Worm (Caenorhabditis elegans) whole organism, young adult: ENCODE data around the gene col-116.

Source experiments
- C06A6.2 ChIP-seq: fragments of 200-800 bp; sonication (Bioruptor generic); conservative IDR thresholded peaks from 2 replicates; pipeline ENCODE4 v1.3.6; 2022; ENCODE audit warnings: missing genetic modification characterization, missing compliant biosample characterization
- C17E4.6 ChIP-seq: fragments of 200-800 bp; sonication (Bioruptor generic); IDR thresholded peaks from 2 replicates; pipeline ENCODE4 v1.3.6; 2022; ENCODE audit warnings: missing genetic modification reagents, missing genetic modification characterization, missing compliant biosample characterization
- D2030.7 ChIP-seq: fragments of 200-800 bp; sonication (Bioruptor generic); IDR thresholded peaks from 2 replicates; pipeline ENCODE4 v1.3.6; 2022; ENCODE audit warnings: missing genetic modification reagents, missing genetic modification characterization, missing compliant biosample characterization
- F37B4.10 ChIP-seq: fragments of 200-800 bp; sonication (Bioruptor generic); IDR thresholded peaks from 2 replicates; pipeline ENCODE4 v1.3.6; 2022; ENCODE audit warnings: missing genetic modification characterization, missing compliant biosample characterization
- F39B2.1 ChIP-seq: fragments of 200-800 bp; sonication (Bioruptor generic); IDR thresholded peaks from 2 replicates; pipeline ENCODE4 v1.3.6; 2022; ENCODE audit warnings: missing genetic modification reagents, missing genetic modification characterization, missing compliant biosample characterization
- F49E8.2 ChIP-seq: sonication (generic microtip); optimal IDR thresholded peaks from 3 replicates; lab custom pipeline; 2017; ENCODE audit warnings: missing genetic modification characterization, mild to moderate bottlenecking, missing compliant biosample characterization, antibody characterized with exemption, moderate library complexity; ENCODE audit not compliant: insufficient read depth
- F55B11.4 ChIP-seq: sonication (generic microtip); optimal IDR thresholded peaks from 2 replicates; lab custom pipeline; 2016; ENCODE audit warnings: missing compliant biosample characterization, missing genetic modification characterization, borderline replicate concordance; ENCODE audit not compliant: insufficient read depth
- F57A8.1 ChIP-seq: fragments of 200-800 bp; sonication (Bioruptor generic); optimal IDR thresholded peaks from 2 replicates; lab custom pipeline; 2018; ENCODE audit warnings: mild to moderate bottlenecking, missing genetic modification characterization, moderate library complexity, missing compliant biosample characterization
- K11D2.4 ChIP-seq: fragments of 200-800 bp; sonication (Bioruptor generic); IDR thresholded peaks from 2 replicates; pipeline ENCODE4 v1.3.6; 2022; ENCODE audit warnings: missing genetic modification reagents, missing genetic modification characterization, missing compliant biosample characterization
- Y53F4B.3 ChIP-seq: fragments of 200-800 bp; sonication (Bioruptor generic); IDR thresholded peaks from 2 replicates; pipeline ENCODE4 v1.3.6; 2022; ENCODE audit warnings: missing genetic modification reagents, missing genetic modification characterization, missing compliant biosample characterization
- Y53G8AR.9 ChIP-seq: fragments of 200-800 bp; sonication (Bioruptor generic); conservative IDR thresholded peaks from 2 replicates; pipeline ENCODE4 v1.3.6; 2022; ENCODE audit warnings: missing genetic modification reagents, missing genetic modification characterization, missing compliant biosample characterization
- Y67H2A.10 ChIP-seq: fragments of 200-800 bp; sonication (Bioruptor generic); conservative IDR thresholded peaks from 2 replicates; pipeline ENCODE4 v1.3.6; 2022; ENCODE audit warnings: missing genetic modification reagents, missing genetic modification characterization, missing compliant biosample characterization
- Y95B8A.8 ChIP-seq: fragments of 200-800 bp; sonication (Bioruptor generic); IDR thresholded peaks from 2 replicates; pipeline ENCODE4 v1.3.6; 2022; ENCODE audit warnings: missing genetic modification reagents, missing genetic modification characterization, missing compliant biosample characterization
- ZK185.1 ChIP-seq: sonication (generic microtip); optimal IDR thresholded peaks from 2 replicates; lab custom pipeline; 2016; ENCODE audit warnings: mild to moderate bottlenecking, missing genetic modification characterization, missing compliant biosample characterization; ENCODE audit not compliant: poor library complexity, severe bottlenecking
- aptf-3 ChIP-seq: fragments of 200-800 bp; sonication (Bioruptor generic); IDR thresholded peaks from 2 replicates; pipeline ENCODE4 v1.3.6; 2022; ENCODE audit warnings: missing genetic modification characterization, missing compliant biosample characterization
- attf-5 ChIP-seq: fragments of 200-800 bp; sonication (Bioruptor generic); optimal IDR thresholded peaks from 2 replicates; lab custom pipeline; 2018; ENCODE audit warnings: mild to moderate bottlenecking, missing genetic modification characterization, missing compliant biosample characterization
- cebp-1 ChIP-seq, 2 experiments: fragments of 200-800 bp in 1 of 2; sonication (Bioruptor generic) in 1 of 2; sonication (generic microtip) in 1 of 2; IDR thresholded peaks in 1 of 2; optimal IDR thresholded peaks in 1 of 2; 2 replicates each; pipeline versions ENCODE4 v1.3.6 to Lab custom; 2017 to 2022; ENCODE audit warnings: missing compliant biosample characterization in 2 of 2, missing genetic modification characterization in 2 of 2, mild to moderate bottlenecking in 1 of 2, missing genetic modification reagents in 1 of 2, moderate library complexity in 1 of 2
- ceh-100 ChIP-seq: fragments of 200-800 bp; sonication (Bioruptor generic); IDR thresholded peaks from 2 replicates; pipeline ENCODE4 v1.3.6; 2022; ENCODE audit warnings: missing genetic modification reagents, missing genetic modification characterization, missing compliant biosample characterization
- ceh-27 ChIP-seq: fragments of 200-800 bp; sonication (Bioruptor generic); optimal IDR thresholded peaks from 2 replicates; lab custom pipeline; 2018; ENCODE audit warnings: mild to moderate bottlenecking, missing genetic modification characterization, moderate library complexity, missing compliant biosample characterization
- ceh-40 ChIP-seq: fragments of 200-800 bp; sonication (Bioruptor generic); IDR thresholded peaks from 2 replicates; pipeline ENCODE4 v1.3.6; 2022; ENCODE audit warnings: missing genetic modification characterization, missing compliant biosample characterization
- ceh-58 ChIP-seq: fragments of 200-800 bp; sonication (Bioruptor generic); IDR thresholded peaks from 2 replicates; pipeline ENCODE4 v1.3.6; 2022; ENCODE audit warnings: missing genetic modification characterization, missing compliant biosample characterization
- efl-1 ChIP-seq: fragments of 150-350 bp; optimal IDR thresholded peaks from 2 replicates; lab custom pipeline; 2014; ENCODE audit warnings: missing biosample characterization, missing genetic modification reagents, missing genetic modification characterization
- ekl-4 ChIP-seq: fragments of 200-800 bp; sonication (Bioruptor generic); IDR thresholded peaks from 2 replicates; pipeline ENCODE4 v1.3.6; 2022; ENCODE audit warnings: missing genetic modification reagents, missing genetic modification characterization, missing compliant biosample characterization
- ets-4 ChIP-seq: fragments of 200-800 bp; sonication (Bioruptor generic); optimal IDR thresholded peaks from 2 replicates; lab custom pipeline; 2018; ENCODE audit warnings: mild to moderate bottlenecking, missing genetic modification characterization, missing compliant biosample characterization
- fkh-3 ChIP-seq: sonication (generic microtip); optimal IDR thresholded peaks from 2 replicates; lab custom pipeline; 2016; ENCODE audit warnings: mild to moderate bottlenecking, missing genetic modification characterization, missing compliant biosample characterization
- him-1 ChIP-seq: sonication (generic microtip); optimal IDR thresholded peaks from 2 replicates; lab custom pipeline; 2016; ENCODE audit warnings: missing genotype, missing genetic modification reagents, missing genetic modification characterization, missing compliant biosample characterization
- hlh-12 ChIP-seq: sonication (generic microtip); optimal IDR thresholded peaks from 2 replicates; lab custom pipeline; 2016; ENCODE audit warnings: missing genetic modification characterization, missing compliant biosample characterization
- hmg-1.2 ChIP-seq: fragments of 200-800 bp; sonication (Bioruptor generic); IDR thresholded peaks from 2 replicates; pipeline ENCODE4 v1.3.6; 2022; ENCODE audit warnings: missing genetic modification reagents, missing genetic modification characterization, missing compliant biosample characterization
- let-607 ChIP-seq, 2 experiments: fragments of 200-800 bp in 1 of 2; sonication (Bioruptor generic) in 1 of 2; sonication (generic microtip) in 1 of 2; optimal IDR thresholded peaks; 2 replicates each; lab custom pipeline; 2016 to 2018; ENCODE audit warnings: mild to moderate bottlenecking in 2 of 2, missing compliant biosample characterization in 2 of 2, missing genetic modification characterization in 2 of 2, moderate library complexity in 2 of 2, missing genotype in 1 of 2
- lin-26 ChIP-seq: fragments of 200-800 bp; sonication (Bioruptor generic); IDR thresholded peaks from 2 replicates; pipeline ENCODE4 v1.3.6; 2022; ENCODE audit warnings: missing genetic modification reagents, missing genetic modification characterization, missing compliant biosample characterization
- lin-35 ChIP-seq, 3 experiments: fragments of 150-350 bp in 2 of 3; sonication (generic microtip) in 1 of 3; optimal IDR thresholded peaks; 2 replicates each; lab custom pipeline; 2014 to 2018; ENCODE audit warnings: missing biosample characterization in 3 of 3, missing genetic modification characterization in 3 of 3, missing genetic modification reagents in 3 of 3
- mcd-1 ChIP-seq: fragments of 200-800 bp; sonication (Bioruptor generic); IDR thresholded peaks from 2 replicates; pipeline ENCODE4 v1.3.6; 2022; ENCODE audit warnings: missing genetic modification reagents, missing genetic modification characterization, missing compliant biosample characterization
- mes-4 ChIP-seq: sonication (generic microtip); optimal IDR thresholded peaks from 2 replicates; lab custom pipeline; 2016; ENCODE audit warnings: missing genotype, missing genetic modification characterization, missing compliant biosample characterization
- nfya-2 ChIP-seq: fragments of 200-800 bp; sonication (Bioruptor generic); IDR thresholded peaks from 2 replicates; pipeline ENCODE4 v1.3.6; 2022; ENCODE audit warnings: missing genetic modification reagents, missing genetic modification characterization, missing compliant biosample characterization
- nfyb-1 ChIP-seq: fragments of 200-800 bp; sonication (Bioruptor generic); IDR thresholded peaks from 2 replicates; pipeline ENCODE4 v1.3.6; 2022; ENCODE audit warnings: missing genetic modification reagents, missing genetic modification characterization, missing compliant biosample characterization
- pha-4 ChIP-seq: fragments of 150-350 bp; sonication (generic microtip); optimal IDR thresholded peaks from 2 replicates; lab custom pipeline; 2014; ENCODE audit warnings: missing biosample characterization, missing genetic modification reagents, missing genetic modification characterization
- rcor-1 ChIP-seq: fragments of 200-800 bp; sonication (Bioruptor generic); IDR thresholded peaks from 2 replicates; pipeline ENCODE4 v1.3.6; 2022; ENCODE audit warnings: missing genetic modification reagents, missing genetic modification characterization, missing compliant biosample characterization
- repo-1 ChIP-seq: sonication (generic microtip); optimal IDR thresholded peaks from 2 replicates; lab custom pipeline; 2017; ENCODE audit warnings: mild to moderate bottlenecking, missing genetic modification characterization, missing compliant biosample characterization
- sdz-38 ChIP-seq: sonication (generic microtip); optimal IDR thresholded peaks from 2 replicates; lab custom pipeline; 2016; ENCODE audit warnings: missing genotype, missing genetic modification characterization, missing compliant biosample characterization
- snpc-3.4 ChIP-seq: sonication (generic microtip); optimal IDR thresholded peaks from 2 replicates; lab custom pipeline; 2017; ENCODE audit warnings: missing genetic modification characterization, mild to moderate bottlenecking, missing compliant biosample characterization, antibody characterized with exemption, moderate library complexity, missing genotype, missing genetic modification reagents
- snpc-4 ChIP-seq, 5 experiments: fragments of 150-350 bp in 1 of 5; sonication (generic microtip) in 4 of 5; optimal IDR thresholded peaks; 2 replicates each; lab custom pipeline; 2014 to 2018; ENCODE audit warnings: missing genetic modification characterization in 5 of 5, missing biosample characterization in 3 of 5, antibody characterized with exemption in 2 of 5, mild to moderate bottlenecking in 2 of 5, missing compliant biosample characterization in 2 of 5, missing genotype in 2 of 5, moderate library complexity in 2 of 5, missing genetic modification reagents in 1 of 5
- somi-1 ChIP-seq: fragments of 200-800 bp; sonication (Bioruptor generic); optimal IDR thresholded peaks from 2 replicates; lab custom pipeline; 2018; ENCODE audit warnings: mild to moderate bottlenecking, missing genetic modification characterization, missing compliant biosample characterization
- tbp1 ChIP-seq: fragments of 200-800 bp; sonication (Bioruptor generic); optimal IDR thresholded peaks from 2 replicates; lab custom pipeline; 2018; ENCODE audit warnings: mild to moderate bottlenecking, missing genetic modification characterization, missing compliant biosample characterization
- unc-130 ChIP-seq: sonication (generic microtip); optimal IDR thresholded peaks from 2 replicates; lab custom pipeline; 2016; ENCODE audit warnings: missing genetic modification reagents, missing genetic modification characterization, missing compliant biosample characterization
- ztf-18 ChIP-seq: sonication (generic microtip); optimal IDR thresholded peaks from 2 replicates; lab custom pipeline; 2016; ENCODE audit warnings: missing genotype, mild to moderate bottlenecking, missing genetic modification characterization, missing compliant biosample characterization
- ztf-6 ChIP-seq: fragments of 200-800 bp; sonication (Bioruptor generic); IDR thresholded peaks from 2 replicates; pipeline ENCODE4 v1.3.6; 2022; ENCODE audit warnings: missing genetic modification reagents, missing genetic modification characterization, missing compliant biosample characterization

Gene col-116

DNA sequence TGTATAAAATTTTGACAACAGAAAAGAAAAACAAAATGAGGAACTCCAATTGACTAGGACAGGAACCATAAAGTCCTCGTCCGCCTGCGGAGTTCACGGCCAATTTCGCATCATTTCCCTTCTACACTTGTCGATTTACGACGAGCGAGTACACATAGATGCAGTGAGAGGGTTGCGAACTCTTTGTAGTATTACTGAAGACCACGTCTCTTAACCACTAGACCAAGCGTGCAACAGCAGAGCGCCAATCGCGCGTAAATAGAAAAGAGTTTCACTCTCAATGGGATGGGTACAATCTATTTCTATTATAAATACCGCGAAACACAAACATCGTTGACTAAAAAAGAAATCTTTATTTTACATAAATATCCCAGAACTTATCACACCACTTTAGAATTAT is 19.7 kb downstream of the col-116 start (continued):
- TF ChIP-seq ztf-6 (GFP tag; lab: Robert Waterston, UW): 0 out of 2 replicates have a peak, but pooled peaks have one; percentile 48
- 0 out of 2 replicates have a peak, but pooled peaks have one; percentile 43 for TF ChIP-seq Y67H2A.10 (GFP tag; lab: Robert Waterston, UW)
- no peak for TF ChIP-seq ceh-100
- peak; percentile 88 for TF ChIP-seq him-1 (tag; lab: Kevin White, UChicago)
- peak; percentile 86 for TF ChIP-seq snpc-4 (GFP tag; optimal IDR thresholded peaks at IDR 0.05; lab: Kevin White, UChicago)
- peak in 3 of 4 experiments; percentile 70 to 74 (median 71) for TF ChIP-seq snpc-4 (tag; optimal IDR thresholded peaks at IDR 0.05; lab: Kevin White, UChicago)
- TF ChIP-seq tbp1 (GFP tag; lab: Kevin White, UChicago): peak; percentile 89
- 0 out of 2 replicates have a peak, but pooled peaks have one; percentile 36 for TF ChIP-seq aptf-3 (GFP tag; lab: Robert Waterston, UW)
- peak; percentile 82 for TF ChIP-seq snpc-3.4 (tag; lab: Kevin White, UChicago)
- peak; percentile 49 for TF ChIP-seq attf-5 (GFP tag; lab: Kevin White, UChicago)
- TF ChIP-seq ceh-58 (GFP tag; lab: Robert Waterston, UW): 0 out of 2 replicates have a peak, but pooled peaks have one; percentile 70
- peak; percentile 33; the same call in 1 of the 2 replicates for TF ChIP-seq K11D2.4 (GFP tag; lab: Robert Waterston, UW)
- peak; percentile 18 for TF ChIP-seq efl-1 (GFP tag; lab: Kevin White, UChicago)
- peak; percentile 73 for TF ChIP-seq mes-4 (tag; lab: Kevin White, UChicago)
- TF ChIP-seq let-607 (tag; optimal IDR thresholded peaks at IDR 0.05; lab: Kevin White, UChicago): peak in 1 of 2 experiments; percentile 50
- 0 out of 2 replicates have a peak, but pooled peaks have one; percentile 9 for TF ChIP-seq cebp-1 (GFP tag; IDR thresholded peaks at IDR 0.05; lab: Robert Waterston, UW)
- peak; percentile 70 for TF ChIP-seq cebp-1 (tag; optimal IDR thresholded peaks at IDR 0.05; lab: Kevin White, UChicago)
- peak; percentile 80 for TF ChIP-seq Y53G8AR.9 (GFP tag; lab: Robert Waterston, UW)
- no peak for TF ChIP-seq ceh-40 (GFP tag; lab: Robert Waterston, UW)
- TF ChIP-seq ekl-4 (GFP tag; lab: Robert Waterston, UW): peak; percentile 66
- TF ChIP-seq hlh-12 (tag; lab: Kevin White, UChicago): peak; percentile 22
- peak; percentile 83 for TF ChIP-seq nfyb-1 (GFP tag; lab: Robert Waterston, UW)
- peak; percentile 85 for TF ChIP-seq unc-130 (GFP tag; lab: Kevin White, UChicago)
- TF ChIP-seq ets-4 (GFP tag; lab: Kevin White, UChicago): no peak
- TF ChIP-seq sdz-38 (tag; lab: Kevin White, UChicago): no peak
- TF ChIP-seq Y53F4B.3 (GFP tag; lab: Robert Waterston, UW): peak; percentile 20; the same call in 1 of the 2 replicates
- TF ChIP-seq lin-35 (GFP tag; optimal IDR thresholded peaks at IDR 0.05; lab: Kevin White, UChicago): peak in 1 of 3 experiments; percentile 61
- TF ChIP-seq somi-1: peak; percentile 55
- TF ChIP-seq F37B4.10 (GFP tag; lab: Robert Waterston, UW): no peak
- peak; percentile 71 for TF ChIP-seq rcor-1
- no peak for TF ChIP-seq F57A8.1
- peak; percentile 59; the same call in 1 of the 2 replicates for TF ChIP-seq mcd-1 (GFP tag; lab: Robert Waterston, UW)
- no peak for TF ChIP-seq nfya-2 (GFP tag; lab: Robert Waterston, UW)
- peak; percentile 85 for TF ChIP-seq ZK185.1 (tag; lab: Kevin White, UChicago)
- no peak for TF ChIP-seq F39B2.1 (GFP tag; lab: Robert Waterston, UW)
- TF ChIP-seq ceh-27: peak; percentile 70
- peak; percentile 63 for TF ChIP-seq hmg-1.2 (GFP tag; lab: Robert Waterston, UW)
- no peak for TF ChIP-seq F55B11.4 (tag; lab: Kevin White, UChicago)
- no peak for TF ChIP-seq pha-4 (tag; lab: Kevin White, UChicago)
- TF ChIP-seq fkh-3 (tag; lab: Kevin White, UChicago): no peak
- TF ChIP-seq ztf-18: peak; percentile 72
- peak; percentile 43; the same call in 1 of the 2 replicates for TF ChIP-seq C17E4.6 (GFP tag; lab: Robert Waterston, UW)
- TF ChIP-seq F49E8.2 (tag; lab: Kevin White, UChicago): peak; percentile 57
- no peak for TF ChIP-seq C06A6.2 (GFP tag; lab: Robert Waterston, UW)
- peak; percentile 80 for TF ChIP-seq Y95B8A.8 (GFP tag; lab: Robert Waterston, UW)
- peak; percentile 47; the same call in 1 of the 2 replicates for TF ChIP-seq D2030.7 (GFP tag; lab: Robert Waterston, UW)
- peak; percentile 73 for TF ChIP-seq repo-1 (tag; lab: Kevin White, UChicago)
- TF ChIP-seq lin-26 (GFP tag; lab: Robert Waterston, UW): peak; percentile 84
